Worm (Caenorhabditis elegans) whole organism, late embryonic: ENCODE measurements around the gene Y37D8A.29.

Experiments used
- C08G9.2 ChIP-seq: sonication (generic microtip); optimal IDR thresholded peaks from 2 replicates; lab custom pipeline; 2016; ENCODE audit warnings: mild to moderate bottlenecking, missing genetic modification characterization, moderate library complexity, missing compliant biosample characterization
- ahr-1 ChIP-seq: sonication (generic microtip); optimal IDR thresholded peaks from 2 replicates; lab custom pipeline; 2016; ENCODE audit warnings: missing genetic modification characterization, missing compliant biosample characterization
- ceh-14 ChIP-seq: sonication (generic microtip); optimal IDR thresholded peaks from 2 replicates; lab custom pipeline; 2016; ENCODE audit warnings: missing genotype, missing genetic modification characterization, missing compliant biosample characterization
- ceh-45 ChIP-seq: fragments of 200-800 bp; sonication (Bioruptor generic); IDR thresholded peaks from 2 replicates; pipeline ENCODE4 v1.3.6; 2022; ENCODE audit warnings: missing genetic modification reagents, missing genetic modification characterization, missing compliant biosample characterization
- ceh-48 ChIP-seq: sonication (generic microtip); optimal IDR thresholded peaks from 2 replicates; lab custom pipeline; 2016; ENCODE audit warnings: missing genetic modification characterization, inconsistent platforms, missing compliant biosample characterization
- ceh-6 ChIP-seq: fragments of 200-800 bp; sonication (Bioruptor generic); optimal IDR thresholded peaks from 2 replicates; lab custom pipeline; 2018; ENCODE audit warnings: mild to moderate bottlenecking, missing genetic modification characterization, missing compliant biosample characterization
- ceh-9 ChIP-seq: sonication (generic microtip); optimal IDR thresholded peaks from 2 replicates; lab custom pipeline; 2016; ENCODE audit warnings: mild to moderate bottlenecking, missing genetic modification characterization, inconsistent platforms, missing compliant biosample characterization
- dve-1 ChIP-seq: sonication (generic microtip); optimal IDR thresholded peaks from 2 replicates; lab custom pipeline; 2017; ENCODE audit warnings: antibody characterized with exemption, mild to moderate bottlenecking, missing genetic modification characterization, missing compliant biosample characterization
- eyg-1 ChIP-seq: sonication (generic microtip); optimal IDR thresholded peaks from 2 replicates; lab custom pipeline; 2016; ENCODE audit warnings: missing genotype, missing genetic modification characterization, missing compliant biosample characterization
- fkh-6 ChIP-seq: sonication (generic microtip); optimal IDR thresholded peaks from 2 replicates; lab custom pipeline; 2016; ENCODE audit warnings: missing genetic modification characterization, missing compliant biosample characterization
- mec-3 ChIP-seq: sonication (generic microtip); optimal IDR thresholded peaks from 2 replicates; lab custom pipeline; 2016; ENCODE audit warnings: borderline replicate concordance, missing genetic modification characterization, missing compliant biosample characterization
- pax-1 ChIP-seq: fragments of 150-350 bp; optimal IDR thresholded peaks from 2 replicates; lab custom pipeline; 2014; ENCODE audit warnings: missing biosample characterization, missing genetic modification characterization
- pha-2 ChIP-seq: sonication (generic microtip); optimal IDR thresholded peaks from 2 replicates; lab custom pipeline; 2017; ENCODE audit warnings: mild to moderate bottlenecking, missing genetic modification characterization, missing compliant biosample characterization
- rnt-1 ChIP-seq: sonication (generic microtip); optimal IDR thresholded peaks from 2 replicates; lab custom pipeline; 2016; ENCODE audit warnings: missing genetic modification characterization, missing compliant biosample characterization
- sox-4 ChIP-seq: sonication (generic microtip); optimal IDR thresholded peaks from 2 replicates; lab custom pipeline; 2017; ENCODE audit warnings: mild to moderate bottlenecking, missing genetic modification characterization, inconsistent platforms, missing compliant biosample characterization
- ttx-3 ChIP-seq: sonication (generic microtip); optimal IDR thresholded peaks from 2 replicates; lab custom pipeline; 2016; ENCODE audit warnings: missing genetic modification reagents, missing genetic modification characterization, missing compliant biosample characterization
- zip-5 ChIP-seq: sonication (generic microtip); optimal IDR thresholded peaks from 2 replicates; lab custom pipeline; 2016; ENCODE audit warnings: missing genetic modification characterization, missing compliant biosample characterization

Y37D8A.29 gene

DNA sequence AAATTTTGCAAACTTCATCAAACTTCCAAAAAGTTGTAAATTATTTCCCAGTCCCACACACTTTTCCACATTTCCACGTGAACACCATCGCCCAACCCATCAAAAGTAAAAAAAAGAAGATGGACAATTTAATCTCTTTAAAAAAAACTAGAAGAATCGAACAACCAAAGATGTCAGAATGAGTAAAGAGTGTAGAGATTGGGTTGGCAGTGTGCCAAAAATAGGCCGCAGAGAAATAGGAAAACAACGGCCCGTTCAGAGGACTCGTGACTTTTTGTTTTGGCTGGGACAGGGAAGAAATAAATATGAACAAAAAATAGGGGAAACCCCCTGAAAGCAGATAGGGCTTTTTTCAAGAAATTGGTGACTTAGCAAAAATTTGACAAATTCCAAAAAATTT lies 48.6 kb downstream of the Y37D8A.29 start:
- TF ChIP-seq ceh-14 (no peak), rnt-1 (tag; lab: Kevin White, UChicago) (no peak), ceh-48 (no peak), ttx-3 (tag; lab: Kevin White, UChicago) (no peak), pha-2 (tag; lab: Kevin White, UChicago) (no peak), ahr-1 (no peak), dve-1 (tag; lab: Kevin White, UChicago) (no peak), ceh-6 (GFP tag; lab: Kevin White, UChicago) (no peak), sox-4 (tag; lab: Kevin White, UChicago) (no peak), fkh-6 (no peak), ceh-45 (no peak), ceh-9 (tag; lab: Kevin White, UChicago) (no peak), C08G9.2 (tag; lab: Kevin White, UChicago) (no peak), eyg-1 (tag; lab: Kevin White, UChicago) (no peak), zip-5 (tag; lab: Kevin White, UChicago) (no peak), pax-1 (tag; lab: Kevin White, UChicago) (no peak), mec-3 (tag; lab: Kevin White, UChicago) (no peak)
- TF ChIP-seq, all 69 proteins: peak for 0
